Worm (Caenorhabditis elegans): ENCODE measurements around the gene grd-3.

The grd-3 gene

DNA sequence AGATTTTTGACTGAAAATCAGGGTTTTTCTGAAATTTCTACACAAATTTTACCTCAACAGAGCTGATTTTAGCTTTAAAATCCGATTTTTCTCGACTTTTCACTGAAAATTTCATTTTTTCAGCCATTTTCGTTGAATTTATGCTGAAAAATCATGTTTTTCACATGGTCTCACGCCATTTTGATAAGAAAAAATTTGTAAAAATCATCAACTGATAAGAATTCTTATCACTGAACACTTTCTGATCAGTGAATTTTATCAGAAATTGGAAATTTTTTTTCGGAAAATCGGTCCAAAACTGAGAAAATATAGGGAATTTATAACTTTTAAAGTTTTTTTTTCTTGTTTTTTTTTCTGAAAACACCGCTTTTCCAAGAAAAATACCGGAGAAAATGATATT, 38.5 kb upstream of the grd-3 start:
- TF ChIP-seq lsy-2 (tag; optimal IDR thresholded peaks at IDR 0.05) (no peak), nhr-76 (tag; optimal IDR thresholded peaks at IDR 0.05) (no peak), pha-4 (tag; optimal IDR thresholded peaks at IDR 0.05) (no peak)

DNA sequence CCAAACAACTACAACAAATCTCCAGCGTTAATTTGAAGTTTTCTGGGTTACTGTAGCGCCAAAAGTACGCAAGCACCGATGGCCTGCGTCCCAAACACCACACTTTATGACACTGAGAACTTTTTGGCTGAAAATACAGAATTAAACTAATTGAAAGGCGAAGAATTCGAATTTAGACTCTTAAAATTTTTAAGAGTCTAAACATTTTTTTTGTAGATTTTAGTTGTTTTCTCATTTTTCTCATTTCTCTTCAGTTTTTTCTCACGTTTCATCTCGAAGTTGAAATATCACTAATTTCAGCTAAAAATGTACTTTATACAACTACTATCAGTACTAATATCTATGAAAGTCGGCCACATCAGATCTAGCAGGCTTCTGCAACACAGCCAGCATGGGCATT, 24.1 kb upstream of the grd-3 start, which contains the start of gene lgc-9:
Gene lgc-9 (plus strand): TSS at position 301 of the 400 bp plus-strand sequence.
- no peak for TF ChIP-seq nhr-12 (tag; optimal IDR thresholded peaks at IDR 0.05)
- TF ChIP-seq elt-1 (tag; optimal IDR thresholded peaks at IDR 0.05; ENCODE audit: borderline replicate concordance, insufficient read depth), result no peak
- TF ChIP-seq nhr-76 (tag; optimal IDR thresholded peaks at IDR 0.05), result no peak
- no peak for TF ChIP-seq ceh-83 (GFP tag; optimal IDR thresholded peaks at IDR 0.05)
- no peak for TF ChIP-seq zip-8 (tag; optimal IDR thresholded peaks at IDR 0.05)
- TF ChIP-seq ceh-39 (tag; optimal IDR thresholded peaks at IDR 0.05), result no peak
- no peak for TF ChIP-seq nhr-28 (tag; optimal IDR thresholded peaks at IDR 0.05)
- TF ChIP-seq drap-1 (GFP tag; optimal IDR thresholded peaks at IDR 0.05), result no peak

DNA sequence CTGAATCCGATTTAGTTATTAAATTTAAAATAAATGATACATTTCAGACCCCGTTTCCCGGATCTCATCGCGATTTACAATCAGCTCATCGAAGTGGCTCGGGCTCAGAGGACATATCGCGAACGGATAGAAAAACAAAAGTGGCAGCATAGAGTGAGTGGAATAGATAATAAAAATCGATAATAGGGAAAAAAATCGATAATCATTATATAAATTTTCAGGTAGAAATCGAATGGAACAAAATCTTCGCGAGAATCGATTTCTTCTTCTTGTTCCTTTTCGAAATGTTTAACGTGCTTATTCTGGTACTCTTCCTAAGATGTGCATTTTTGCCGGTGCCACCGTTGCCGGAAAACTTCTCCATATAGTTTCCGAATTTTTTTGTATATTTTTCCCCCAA, 20.7 kb upstream of the grd-3 start:
- TF ChIP-seq mls-2 (tag; optimal IDR thresholded peaks at IDR 0.05) (no peak), nhr-237 (tag; optimal IDR thresholded peaks at IDR 0.05) (no peak), ztf-11 (tag; optimal IDR thresholded peaks at IDR 0.05) (no peak), nhr-76 (tag; optimal IDR thresholded peaks at IDR 0.05) (no peak), snpc-4 (tag; optimal IDR thresholded peaks at IDR 0.05) (no peak), unc-120 (tag; optimal IDR thresholded peaks at IDR 0.05; ENCODE audit: poor library complexity, severe bottlenecking) (no peak), unc-62 (GFP tag; optimal IDR thresholded peaks at IDR 0.05) (no peak), ham-2 (GFP tag; optimal IDR thresholded peaks at IDR 0.05) (no peak), nhr-28 (tag; optimal IDR thresholded peaks at IDR 0.05) (no peak), sptf-1 (tag; optimal IDR thresholded peaks at IDR 0.05) (no peak), elt-3 (tag; optimal IDR thresholded peaks at IDR 0.05) (no peak), drap-1 (GFP tag; optimal IDR thresholded peaks at IDR 0.05) (no peak), M03D4.4 (tag; optimal IDR thresholded peaks at IDR 0.05) (no peak), ceh-43 (GFP tag; optimal IDR thresholded peaks at IDR 0.05) (no peak), ceh-83 (GFP tag; optimal IDR thresholded peaks at IDR 0.05) (no peak), ces-1 (GFP tag; optimal IDR thresholded peaks at IDR 0.05) (no peak), cnd-1 (tag; optimal IDR thresholded peaks at IDR 0.05) (no peak), mep-1 (tag; optimal IDR thresholded peaks at IDR 0.05) (no peak), elt-1 (tag; optimal IDR thresholded peaks at IDR 0.05; ENCODE audit: borderline replicate concordance, insufficient read depth) (no peak)

DNA sequence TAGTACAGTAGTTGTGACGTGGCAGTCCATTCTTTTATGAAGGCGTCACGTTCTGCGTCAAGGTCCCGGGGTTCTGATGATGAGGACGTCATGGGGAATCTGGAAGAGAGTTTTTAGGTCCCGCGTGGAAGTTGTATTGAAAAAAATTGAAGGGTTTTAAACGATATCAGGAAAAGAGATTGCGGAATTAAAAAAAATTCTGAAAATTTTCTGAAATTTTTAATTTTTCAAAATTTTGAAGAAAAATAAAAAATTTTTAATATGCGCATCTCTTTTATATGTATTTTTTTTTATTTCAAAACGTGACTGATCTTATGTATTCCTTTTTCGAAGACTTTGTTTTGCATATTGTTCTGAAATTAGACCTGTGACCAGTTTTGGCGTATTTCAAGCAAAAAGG, 16.9 kb upstream of the grd-3 start, which contains the start of gene C04C3.6:
Gene C04C3.6 (minus strand): TSS at position 101 of the 400 bp plus-strand sequence.
- TF ChIP-seq nhr-12 (tag; optimal IDR thresholded peaks at IDR 0.05) (no peak), sem-2 (GFP tag; optimal IDR thresholded peaks at IDR 0.05) (no peak), ham-2 (GFP tag; optimal IDR thresholded peaks at IDR 0.05) (no peak), cnd-1 (tag; optimal IDR thresholded peaks at IDR 0.05) (no peak), M03D4.4 (tag; optimal IDR thresholded peaks at IDR 0.05) (no peak), nhr-2 (tag; optimal IDR thresholded peaks at IDR 0.05) (no peak), unc-120 (tag; optimal IDR thresholded peaks at IDR 0.05; ENCODE audit: poor library complexity, severe bottlenecking) (no peak), lin-32 (GFP tag; optimal IDR thresholded peaks at IDR 0.05) (no peak), elt-1 (tag; optimal IDR thresholded peaks at IDR 0.05; ENCODE audit: borderline replicate concordance, insufficient read depth) (no peak), ceh-39 (tag; optimal IDR thresholded peaks at IDR 0.05) (no peak), pha-4 (tag; optimal IDR thresholded peaks at IDR 0.05) (no peak)

DNA sequence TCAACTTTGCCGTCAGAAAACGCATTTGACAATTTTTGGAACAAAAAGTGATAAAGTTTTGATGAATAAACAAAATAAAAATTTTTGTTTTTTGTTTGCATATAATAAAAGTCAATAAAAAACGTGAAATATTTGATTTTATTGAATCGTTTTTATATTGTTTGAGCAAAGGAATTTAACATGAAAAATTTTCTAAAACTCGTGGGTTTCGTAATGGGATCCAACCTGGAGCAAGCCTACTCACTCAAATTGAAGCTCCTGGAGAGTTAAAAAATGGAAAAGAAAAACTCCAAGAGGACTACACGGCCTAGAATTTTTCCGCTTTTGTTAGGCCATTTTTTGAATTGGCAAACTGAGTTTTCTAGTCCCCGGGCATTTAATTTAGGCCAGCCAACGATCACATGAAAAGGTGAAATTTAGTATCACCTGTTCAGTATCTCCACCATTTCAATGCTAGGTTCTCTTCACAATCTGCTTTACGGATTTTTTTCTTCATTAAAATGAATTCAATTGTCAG, 11.0 kb upstream of the grd-3 start, which contains the start of the genes C04C3.9 and srz-60:
Gene C04C3.9 (minus strand): TSS at position 101 of the 517 bp plus-strand sequence.
Gene srz-60 (plus strand): TSS at position 467 of the 517 bp plus-strand sequence.
- no peak for TF ChIP-seq mep-1 (tag; optimal IDR thresholded peaks at IDR 0.05)
- no peak for TF ChIP-seq nhr-12 (tag; optimal IDR thresholded peaks at IDR 0.05)
- TF ChIP-seq bed-3 (GFP tag; optimal IDR thresholded peaks at IDR 0.05), result no peak
- TF ChIP-seq nhr-2 (tag; optimal IDR thresholded peaks at IDR 0.05), result no peak
- TF ChIP-seq lin-32 (GFP tag; optimal IDR thresholded peaks at IDR 0.05), result no peak
- TF ChIP-seq elt-3 (tag; optimal IDR thresholded peaks at IDR 0.05), result no peak
- no peak for TF ChIP-seq unc-62 (GFP tag; optimal IDR thresholded peaks at IDR 0.05)
- TF ChIP-seq lin-13 (tag; optimal IDR thresholded peaks at IDR 0.05), result no peak
- no peak for TF ChIP-seq drap-1 (GFP tag; optimal IDR thresholded peaks at IDR 0.05)
- TF ChIP-seq tbx-8 (GFP tag; optimal IDR thresholded peaks at IDR 0.05), result no peak
- no peak for TF ChIP-seq nhr-237 (tag; optimal IDR thresholded peaks at IDR 0.05)
- no peak for TF ChIP-seq ham-2 (GFP tag; optimal IDR thresholded peaks at IDR 0.05)
- TF ChIP-seq pha-4 (tag; optimal IDR thresholded peaks at IDR 0.05), result no peak
- TF ChIP-seq nhr-28 (tag; optimal IDR thresholded peaks at IDR 0.05), result no peak
- no peak for TF ChIP-seq ceh-83 (GFP tag; optimal IDR thresholded peaks at IDR 0.05)

Measured in whole organism, mixed stage, embryonic.